Worm (Caenorhabditis elegans): ENCODE measurements around the gene ckc-1.

ce11 chrX:3537335-3537734, 39.1 kb upstream of the ckc-1 start, which contains the start of gene gyg-1:
- TF ChIP-seq nhr-43 (tag; optimal IDR thresholded peaks at IDR 0.05; ENCODE audit: poor library complexity, severe bottlenecking) (no peak), ZK546.5 (tag; optimal IDR thresholded peaks at IDR 0.05) (no peak), zag-1 (tag; optimal IDR thresholded peaks at IDR 0.05) (no peak), R02D3.7 (tag; optimal IDR thresholded peaks at IDR 0.05) (no peak), fkh-2 (tag; optimal IDR thresholded peaks at IDR 0.05) (no peak), nhr-11 (tag; optimal IDR thresholded peaks at IDR 0.05) (no peak), unc-39 (tag; optimal IDR thresholded peaks at IDR 0.05) (no peak), mdl-1 (tag; optimal IDR thresholded peaks at IDR 0.05) (no peak), daf-12 (tag; optimal IDR thresholded peaks at IDR 0.05) (no peak), elt-3 (tag; optimal IDR thresholded peaks at IDR 0.05) (no peak), nhr-237 (tag; optimal IDR thresholded peaks at IDR 0.05) (no peak), ztf-11 (tag; optimal IDR thresholded peaks at IDR 0.05) (no peak), nhr-12 (tag; optimal IDR thresholded peaks at IDR 0.05) (no peak), unc-62 (GFP tag; optimal IDR thresholded peaks at IDR 0.05) (no peak)

Data from whole organism, L3 larva.